Worm (Caenorhabditis elegans) whole organism, L4 larva: ENCODE results near the gene ora-1.
"Not testable (repeated sequence)": the region's sequence is repeated elsewhere in the genome, so short reads cannot be mapped to it uniquely, and the experiment has no call there.

Source experiments
- D1046.2 ChIP-seq: fragments of 200-800 bp; sonication (Bioruptor generic); IDR thresholded peaks from 2 replicates; pipeline ENCODE4 v1.3.6; 2022; ENCODE audit warnings: missing genetic modification characterization, missing compliant biosample characterization
- F10B5.3 ChIP-seq: sonication (generic microtip); optimal IDR thresholded peaks from 2 replicates; lab custom pipeline; 2016; ENCODE audit warnings: mild to moderate bottlenecking, missing genetic modification characterization, missing compliant biosample characterization
- F37D6.2 ChIP-seq: sonication (generic microtip); optimal IDR thresholded peaks from 2 replicates; lab custom pipeline; 2016; ENCODE audit warnings: mild to moderate bottlenecking, missing genetic modification characterization, missing compliant biosample characterization
- T20F7.1 ChIP-seq: fragments of 200-800 bp; sonication (Bioruptor generic); optimal IDR thresholded peaks from 2 replicates; lab custom pipeline; 2018; ENCODE audit warnings: mild to moderate bottlenecking, missing genetic modification characterization, missing compliant biosample characterization
- T26A8.4 ChIP-seq: fragments of 200-800 bp; sonication (Bioruptor generic); IDR thresholded peaks from 2 replicates; pipeline ENCODE4 v1.3.6; 2022; ENCODE audit warnings: missing genetic modification characterization, missing compliant biosample characterization
- Y48G9A.11 ChIP-seq: fragments of 200-800 bp; sonication (Bioruptor generic); IDR thresholded peaks from 2 replicates; pipeline ENCODE4 v1.3.6; 2022; ENCODE audit warnings: missing genetic modification reagents, missing genetic modification characterization, missing compliant biosample characterization
- Y75B8A.6 ChIP-seq: fragments of 200-800 bp; sonication (Bioruptor generic); IDR thresholded peaks from 2 replicates; pipeline ENCODE4 v1.3.6; 2022; ENCODE audit warnings: missing genetic modification reagents, missing genetic modification characterization, missing compliant biosample characterization
- aha-1 ChIP-seq: fragments of 150-350 bp; peaks from one replicate; lab custom pipeline; 2014; ENCODE audit warnings: missing biosample characterization, missing genetic modification characterization
- ceh-20 ChIP-seq: fragments of 200-800 bp; sonication (Bioruptor generic); IDR thresholded peaks from 2 replicates; pipeline ENCODE4 v1.3.6; 2022; ENCODE audit warnings: missing genetic modification reagents, missing genetic modification characterization, missing compliant biosample characterization
- ceh-44 ChIP-seq: fragments of 200-800 bp; sonication (Bioruptor generic); IDR thresholded peaks from 2 replicates; pipeline ENCODE4 v1.3.6; 2022; ENCODE audit warnings: missing genetic modification reagents, missing genetic modification characterization, missing compliant biosample characterization
- ctbp-1 ChIP-seq: fragments of 200-800 bp; sonication (Bioruptor generic); IDR thresholded peaks from 2 replicates; pipeline ENCODE4 v1.3.6; 2022; ENCODE audit warnings: missing genetic modification reagents, missing genetic modification characterization, missing compliant biosample characterization
- daf-16 ChIP-seq, 3 experiments: sonication (generic microtip); optimal IDR thresholded peaks; 2 replicates each; lab custom pipeline; 2016 to 2017; ENCODE audit warnings: missing genetic modification characterization in 3 of 3, missing genetic modification reagents in 3 of 3, mild to moderate bottlenecking in 2 of 3, missing compliant biosample characterization in 2 of 3, missing biosample characterization in 1 of 3, moderate library complexity in 1 of 3
- daf-8 ChIP-seq: fragments of 200-800 bp; sonication (Bioruptor generic); IDR thresholded peaks from 2 replicates; pipeline ENCODE4 v1.3.6; 2022; ENCODE audit warnings: missing genetic modification characterization, missing compliant biosample characterization
- dmd-6 ChIP-seq: fragments of 200-800 bp; sonication (Bioruptor generic); IDR thresholded peaks from 2 replicates; pipeline ENCODE4 v1.3.6; 2022; ENCODE audit warnings: missing genetic modification reagents, missing genetic modification characterization, missing compliant biosample characterization
- dmd-9 ChIP-seq: fragments of 200-800 bp; sonication (Bioruptor generic); IDR thresholded peaks from 2 replicates; pipeline ENCODE4 v1.3.6; 2022; ENCODE audit warnings: missing genetic modification reagents, missing genetic modification characterization, missing compliant biosample characterization
- dpl-1 ChIP-seq: fragments of 150-350 bp; optimal IDR thresholded peaks from 2 replicates; lab custom pipeline; 2014; ENCODE audit warnings: missing biosample characterization, missing genetic modification reagents, missing genetic modification characterization
- duxl-1 ChIP-seq: sonication (generic microtip); optimal IDR thresholded peaks from 2 replicates; lab custom pipeline; 2016; ENCODE audit warnings: mild to moderate bottlenecking, missing genetic modification characterization, moderate library complexity, missing compliant biosample characterization; ENCODE audit not compliant: poor library complexity
- dve-1 ChIP-seq: sonication (generic microtip); optimal IDR thresholded peaks from 2 replicates; lab custom pipeline; 2017; ENCODE audit warnings: antibody characterized with exemption, mild to moderate bottlenecking, missing genetic modification characterization, missing compliant biosample characterization; ENCODE audit not compliant: insufficient read depth
- hif-1 ChIP-seq, 2 experiments: sonication (generic microtip); optimal IDR thresholded peaks; 2 replicates each; lab custom pipeline; 2016 to 2017; ENCODE audit warnings: missing compliant biosample characterization in 2 of 2, missing genetic modification characterization in 2 of 2, missing genetic modification reagents in 2 of 2, missing genotype in 2 of 2, mild to moderate bottlenecking in 1 of 2
- hlh-30 ChIP-seq: sonication (generic microtip); optimal IDR thresholded peaks from 2 replicates; lab custom pipeline; 2017; ENCODE audit warnings: antibody characterized with exemption, mild to moderate bottlenecking, missing genetic modification characterization, missing compliant biosample characterization; ENCODE audit not compliant: insufficient read depth
- hmg-1.1 ChIP-seq: fragments of 200-800 bp; sonication (Bioruptor generic); IDR thresholded peaks from 2 replicates; pipeline ENCODE4 v1.3.6; 2022; ENCODE audit warnings: missing genetic modification reagents, missing genetic modification characterization, missing compliant biosample characterization
- lim-7 ChIP-seq: fragments of 200-800 bp; sonication (Bioruptor generic); IDR thresholded peaks from 2 replicates; pipeline ENCODE4 v1.3.6; 2022; ENCODE audit warnings: missing genetic modification characterization, missing compliant biosample characterization
- lin-1 ChIP-seq: fragments of 200-800 bp; sonication (Bioruptor generic); IDR thresholded peaks from 2 replicates; pipeline ENCODE4 v1.3.6; 2022; ENCODE audit warnings: missing genetic modification reagents, missing genetic modification characterization, missing compliant biosample characterization
- lin-13 ChIP-seq: fragments of 150-350 bp; optimal IDR thresholded peaks from 2 replicates; lab custom pipeline; 2014; ENCODE audit warnings: missing biosample characterization, missing genetic modification reagents, missing genetic modification characterization
- lin-38 ChIP-seq: fragments of 200-800 bp; sonication (Bioruptor generic); IDR thresholded peaks from 2 replicates; pipeline ENCODE4 v1.3.6; 2022; ENCODE audit warnings: missing genetic modification reagents, missing genetic modification characterization, missing compliant biosample characterization
- madf-5 ChIP-seq, 2 experiments: fragments of 200-800 bp; sonication (Bioruptor generic); IDR thresholded peaks; 2 replicates each; pipeline ENCODE4 v1.3.6; 2022; ENCODE audit warnings: missing compliant biosample characterization in 2 of 2, missing genetic modification characterization in 2 of 2
- madf-9 ChIP-seq: fragments of 200-800 bp; sonication (Bioruptor generic); conservative IDR thresholded peaks from 2 replicates; pipeline ENCODE4 v1.3.6; 2022; ENCODE audit warnings: missing genetic modification reagents, missing genetic modification characterization, missing compliant biosample characterization
- mep-1 ChIP-seq: fragments of 150-350 bp; sonication (generic microtip); optimal IDR thresholded peaks from 3 replicates; lab custom pipeline; 2014; ENCODE audit warnings: missing biosample characterization, missing genetic modification characterization
- mes-2 ChIP-seq: sonication (generic microtip); optimal IDR thresholded peaks from 2 replicates; lab custom pipeline; 2016; ENCODE audit warnings: missing genotype, mild to moderate bottlenecking, missing genetic modification characterization, missing compliant biosample characterization; ENCODE audit not compliant: poor library complexity, severe bottlenecking
- mxl-3 ChIP-seq: fragments of 200-800 bp; sonication (Bioruptor generic); optimal IDR thresholded peaks from 2 replicates; lab custom pipeline; 2018; ENCODE audit warnings: mild to moderate bottlenecking, missing genetic modification characterization, missing compliant biosample characterization
- nhr-28 ChIP-seq: fragments of 150-350 bp; optimal IDR thresholded peaks from 2 replicates; lab custom pipeline; 2014; ENCODE audit warnings: missing biosample characterization, missing genetic modification characterization
- nhr-42 ChIP-seq: fragments of 200-800 bp; sonication (Bioruptor generic); IDR thresholded peaks from 2 replicates; pipeline ENCODE4 v1.3.6; 2022; ENCODE audit warnings: missing genetic modification characterization, missing compliant biosample characterization
- nhr-6 ChIP-seq: fragments of 150-350 bp; optimal IDR thresholded peaks from 2 replicates; lab custom pipeline; 2014; ENCODE audit warnings: missing biosample characterization, missing genetic modification characterization
- rbr-2 ChIP-seq: sonication (generic microtip); optimal IDR thresholded peaks from 2 replicates; lab custom pipeline; 2016; ENCODE audit warnings: missing genotype, missing genetic modification characterization, missing compliant biosample characterization
- saeg-2 ChIP-seq: fragments of 200-800 bp; sonication (Bioruptor generic); IDR thresholded peaks from 2 replicates; pipeline ENCODE4 v1.3.6; 2022; ENCODE audit warnings: missing genetic modification reagents, missing genetic modification characterization, missing compliant biosample characterization
- snpc-1.2 ChIP-seq: fragments of 200-800 bp; sonication (Bioruptor generic); IDR thresholded peaks from 2 replicates; pipeline ENCODE4 v1.3.6; 2022; ENCODE audit warnings: missing genetic modification reagents, missing genetic modification characterization, missing compliant biosample characterization
- spr-1 ChIP-seq: sonication (generic microtip); optimal IDR thresholded peaks from 2 replicates; lab custom pipeline; 2016; ENCODE audit warnings: mild to moderate bottlenecking, missing genetic modification characterization, missing compliant biosample characterization
- tra-1 ChIP-seq: fragments of 200-800 bp; sonication (Bioruptor generic); IDR thresholded peaks from 2 replicates; pipeline ENCODE4 v1.3.6; 2022; ENCODE audit warnings: missing genetic modification reagents, missing genetic modification characterization, missing compliant biosample characterization
- unc-130 ChIP-seq: sonication (generic microtip); optimal IDR thresholded peaks from 2 replicates; lab custom pipeline; 2016; ENCODE audit warnings: missing genetic modification reagents, missing genetic modification characterization, missing compliant biosample characterization
- unc-62 ChIP-seq, 3 experiments: fragments of 150-350 bp in 1 of 3; sonication (generic microtip); optimal IDR thresholded peaks in 2 of 3; peaks in 1 of 3; 1 replicate in 1 of 3; 2 replicates in 2 of 3; lab custom pipeline; 2014 to 2017; ENCODE audit warnings: missing biosample characterization in 3 of 3, missing genetic modification characterization in 3 of 3, missing genetic modification reagents in 3 of 3, missing genotype in 1 of 3
- vab-7 ChIP-seq: fragments of 200-800 bp; sonication (Bioruptor generic); IDR thresholded peaks from 2 replicates; pipeline ENCODE4 v1.3.6; 2022; ENCODE audit warnings: missing genetic modification reagents, missing genetic modification characterization, missing compliant biosample characterization
- zfp-3 ChIP-seq: fragments of 200-800 bp; sonication (Bioruptor generic); conservative IDR thresholded peaks from 2 replicates; pipeline ENCODE4 v1.3.6; 2022; ENCODE audit warnings: missing genetic modification reagents, missing genetic modification characterization, missing compliant biosample characterization

Gene ora-1

ce11 chrIV:7943272-7943671 lies 34.4 kb upstream of the ora-1 start:
- peak; percentile 57 for TF ChIP-seq hlh-30
- TF ChIP-seq mep-1 (tag; lab: Kevin White, UChicago): peak; percentile 28
- TF ChIP-seq unc-62 (GFP tag; optimal IDR thresholded peaks at IDR 0.05 in 1 of 2; lab: Kevin White, UChicago): peak in 1 of 2 experiments; percentile 61
- no peak for TF ChIP-seq unc-62 (tag; optimal IDR thresholded peaks at IDR 0.05; lab: Kevin White, UChicago)
- TF ChIP-seq F10B5.3 (tag; lab: Kevin White, UChicago): no peak

DNA sequence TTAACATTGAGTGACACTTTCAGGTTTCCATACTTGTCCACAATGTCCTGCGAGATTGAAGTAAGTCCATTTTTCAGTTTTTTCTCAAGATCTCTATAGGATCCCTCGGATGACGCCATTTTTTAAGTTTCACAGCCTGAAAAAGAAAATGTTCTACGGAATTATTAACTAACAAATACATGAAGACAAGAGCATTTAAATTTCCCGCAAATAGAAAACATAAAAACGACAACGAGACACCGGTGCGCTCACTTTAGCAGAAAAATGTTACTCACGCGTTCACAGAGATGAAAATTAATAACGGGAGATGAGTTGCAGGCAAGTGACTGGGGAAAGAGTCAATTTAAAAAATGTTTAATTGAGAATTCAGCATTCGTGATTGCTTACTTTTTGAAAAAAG lies 31.2 kb upstream of the ora-1 start, which contains the start of gene czw-1:
Gene czw-1, minus strand, starts transcription at position 369 of the 400 bp plus-strand sequence.
- TF ChIP-seq T20F7.1 (GFP tag; lab: Kevin White, UChicago) (peak; percentile 71), daf-8 (no peak), mes-2 (tag; lab: Kevin White, UChicago) (peak; percentile 12)

ce11 chrIV:7946899-7947499 lies 30.7 kb upstream of the ora-1 start, which contains the start of gene F20D12.12:
Gene F20D12.12 (plus strand): TSS chrIV:7947440.
- TF ChIP-seq lin-1 (GFP tag; lab: Robert Waterston, UW) (peak; percentile 85), daf-16 (tag; optimal IDR thresholded peaks at IDR 0.05; lab: Kevin White, UChicago) (peak; percentile 13), dmd-6 (GFP tag; lab: Robert Waterston, UW) (peak; percentile 85), madf-5 (GFP tag; IDR thresholded peaks at IDR 0.05; lab: Robert Waterston, UW) (peak in 1 of 2 experiments; percentile 68; a peak in 1 of 4 replicates), hmg-1.1 (GFP tag; lab: Robert Waterston, UW) (peak; percentile 94), aha-1 (tag; lab: Kevin White, UChicago) (peak; percentile 95), Y48G9A.11 (GFP tag; lab: Robert Waterston, UW) (peak; percentile 83), ceh-44 (GFP tag; lab: Robert Waterston, UW) (peak; percentile 96), duxl-1 (tag; lab: Kevin White, UChicago) (peak; percentile 5), T26A8.4 (peak; percentile 81), D1046.2 (peak; percentile 80; the same call in 1 of the 2 replicates), mep-1 (tag; lab: Kevin White, UChicago) (peak; percentile 45), dmd-9 (GFP tag; lab: Robert Waterston, UW) (peak; percentile 71; the same call in 1 of the 2 replicates), mes-2 (tag; lab: Kevin White, UChicago) (peak; percentile 91), ceh-20 (GFP tag; lab: Robert Waterston, UW) (peak; percentile 90), snpc-1.2 (GFP tag; lab: Robert Waterston, UW) (peak; percentile 85), T20F7.1 (GFP tag; lab: Kevin White, UChicago) (peak; percentile 79), saeg-2 (GFP tag; lab: Robert Waterston, UW) (0 out of 2 replicates have a peak, but pooled peaks have one; percentile 62), tra-1 (GFP tag; lab: Robert Waterston, UW) (peak; percentile 87; the same call in 1 of the 2 replicates), rbr-2 (tag; lab: Kevin White, UChicago) (peak; percentile 74), mxl-3 (GFP tag; lab: Kevin White, UChicago) (peak; percentile 30), vab-7 (GFP tag; lab: Robert Waterston, UW) (peak; percentile 96), lim-7 (GFP tag; lab: Robert Waterston, UW) (peak; percentile 50; the same call in 1 of the 2 replicates), Y75B8A.6 (0 out of 2 replicates have a peak, but pooled peaks have one; percentile 39), nhr-6 (tag; lab: Kevin White, UChicago) (peak; percentile 68), nhr-28 (tag; lab: Kevin White, UChicago) (peak; percentile 4), nhr-42 (GFP tag; lab: Robert Waterston, UW) (peak; percentile 83; the same call in 1 of the 2 replicates), unc-62 (GFP tag; optimal IDR thresholded peaks at IDR 0.05 in 1 of 2; lab: Kevin White, UChicago) (peak in 1 of 2 experiments; percentile 45), madf-9 (GFP tag; lab: Robert Waterston, UW) (peak; percentile 71; the same call in 1 of the 2 replicates), spr-1 (peak; percentile 29), hif-1 (tag; optimal IDR thresholded peaks at IDR 0.05; lab: Kevin White, UChicago) (peak in 1 of 2 experiments; percentile 49), F37D6.2 (tag; lab: Kevin White, UChicago) (peak; percentile 27), unc-130 (GFP tag; lab: Kevin White, UChicago) (peak; percentile 83), zfp-3 (GFP tag; lab: Robert Waterston, UW) (peak; percentile 80), dpl-1 (GFP tag; lab: Kevin White, UChicago) (peak; percentile 73), ctbp-1 (peak; percentile 87), dve-1 (peak; percentile 54), lin-38 (GFP tag; lab: Robert Waterston, UW) (peak; percentile 91), lin-13 (GFP tag; lab: Kevin White, UChicago) (peak; percentile 32)
- TF ChIP-seq daf-16 (GFP tag; optimal IDR thresholded peaks at IDR 0.05; lab: Kevin White, UChicago); unc-62 (tag; optimal IDR thresholded peaks at IDR 0.05; lab: Kevin White, UChicago): not testable (repeated sequence)
